Fruit fly (Drosophila melanogaster) whole organism, wandering third instar larva: ENCODE data around the gene CG31798.
A peak's percentile ranks its signal among the peaks of the same experiment; 100 is the strongest.

Source experiments
- Abd-B ChIP-seq: fragments of >200 bp; optimal IDR thresholded peaks from 2 replicates; lab custom pipeline; 2017; ENCODE audit warnings: missing biosample characterization, missing genetic modification characterization
- CG32264 ChIP-seq: fragments of 200-800 bp; sonication (Bioruptor generic); optimal IDR thresholded peaks from 2 replicates; lab custom pipeline; 2016; ENCODE audit warnings: missing biosample characterization, missing genetic modification characterization
- CrebA ChIP-seq: fragments of 200-800 bp; sonication (Bioruptor generic); optimal IDR thresholded peaks from 2 replicates; lab custom pipeline; 2016; ENCODE audit warnings: missing biosample characterization, mild to moderate bottlenecking, missing genetic modification characterization, borderline replicate concordance
- Dfd ChIP-seq: fragments of >200 bp; optimal IDR thresholded peaks from 2 replicates; lab custom pipeline; 2017; ENCODE audit warnings: missing biosample characterization, missing genetic modification characterization
- Dif ChIP-seq: fragments of 200-275, 200-300 bp; sonication (Bioruptor generic); optimal IDR thresholded peaks from 2 replicates; lab custom pipeline; 2018; ENCODE audit warnings: missing biosample characterization, missing genetic modification characterization; ENCODE audit not compliant: partially characterized antibody
- GATAd ChIP-seq: sonication (Bioruptor generic); optimal IDR thresholded peaks from 2 replicates; lab custom pipeline; 2016; ENCODE audit warnings: missing biosample characterization, missing genetic modification characterization
- HLH106 ChIP-seq: fragments of 200-800 bp; optimal IDR thresholded peaks from 3 replicates; lab custom pipeline; 2019; ENCODE audit warnings: missing biosample characterization, mild to moderate bottlenecking, missing genetic modification characterization, moderate library complexity
- Hnf4 ChIP-seq: fragments of 200-800 bp; sonication (Bioruptor generic); optimal IDR thresholded peaks from 2 replicates; lab custom pipeline; 2016; ENCODE audit warnings: missing biosample characterization, mild to moderate bottlenecking, missing genetic modification characterization
- Hr78 ChIP-seq: fragments of >200 bp; optimal IDR thresholded peaks from 2 replicates; lab custom pipeline; 2017; ENCODE audit warnings: missing biosample characterization, missing genetic modification characterization
- Hr83 ChIP-seq: fragments of 200-300 bp; sonication (Bioruptor generic); optimal IDR thresholded peaks from 2 replicates; lab custom pipeline; 2016; ENCODE audit warnings: missing biosample characterization, mild to moderate bottlenecking, missing genetic modification characterization, moderate library complexity; ENCODE audit not compliant: poor library complexity, severe bottlenecking
- Jra ChIP-seq: sonication (Bioruptor generic); optimal IDR thresholded peaks from 2 replicates; lab custom pipeline; 2016; ENCODE audit warnings: missing biosample characterization, missing genetic modification characterization
- Mio ChIP-seq: sonication (Bioruptor generic); optimal IDR thresholded peaks from 2 replicates; lab custom pipeline; 2016; ENCODE audit warnings: missing biosample characterization, missing genetic modification characterization
- Myc ChIP-seq: fragments of >200 bp; optimal IDR thresholded peaks from 2 replicates; lab custom pipeline; 2017
- N ChIP-seq: fragments of >200 bp; optimal IDR thresholded peaks from 2 replicates; lab custom pipeline; 2018; ENCODE audit warnings: missing biosample characterization, missing external identifiers, missing genetic modification characterization
- OdsH ChIP-seq: fragments of 200-800 bp; sonication (Bioruptor generic); optimal IDR thresholded peaks from 2 replicates; lab custom pipeline; 2016; ENCODE audit warnings: missing biosample characterization, mild to moderate bottlenecking, missing genetic modification characterization
- Rel ChIP-seq, 2 experiments: fragments of 200-800 bp; sonication (Bioruptor generic) in 1 of 2; optimal IDR thresholded peaks; 2 replicates in 1 of 2; 3 replicates in 1 of 2; lab custom pipeline; 2016 to 2019; ENCODE audit warnings: mild to moderate bottlenecking in 2 of 2, missing biosample characterization in 2 of 2, missing genetic modification characterization in 2 of 2, moderate library complexity in 1 of 2
- Sp1 ChIP-seq: fragments of 200-800 bp; sonication (Bioruptor generic); optimal IDR thresholded peaks from 3 replicates; lab custom pipeline; 2019; ENCODE audit warnings: missing biosample characterization, mild to moderate bottlenecking, missing genetic modification characterization, moderate library complexity
- Vsx2 ChIP-seq: fragments of 200-300, 225-300 bp; sonication (Bioruptor generic); optimal IDR thresholded peaks from 2 replicates; lab custom pipeline; 2018; ENCODE audit warnings: missing biosample characterization, missing genetic modification characterization; ENCODE audit not compliant: partially characterized antibody
- br ChIP-seq: fragments of 200-800 bp; sonication (Bioruptor generic); optimal IDR thresholded peaks from 2 replicates; lab custom pipeline; 2016; ENCODE audit warnings: missing biosample characterization, missing genetic modification characterization
- brk ChIP-seq: fragments of 200-800 bp; sonication (Bioruptor generic); optimal IDR thresholded peaks from 2 replicates; lab custom pipeline; 2016; ENCODE audit warnings: missing biosample characterization, mild to moderate bottlenecking, missing genetic modification characterization
- dl ChIP-seq, 2 experiments: fragments of 175-275, 200-275 bp in 1 of 2; fragments of 200-275 bp in 1 of 2; sonication (Bioruptor generic); optimal IDR thresholded peaks; lab custom pipeline; 2018; ENCODE audit warnings: mild to moderate bottlenecking in 2 of 2, missing biosample characterization in 2 of 2, missing genetic modification characterization in 2 of 2, moderate library complexity in 2 of 2; ENCODE audit not compliant: partially characterized antibody in 2 of 2, insufficient read depth in 1 of 2
- dmrt93B ChIP-seq: fragments of 200-800 bp; sonication (Bioruptor generic); optimal IDR thresholded peaks from 2 replicates; lab custom pipeline; 2018; ENCODE audit warnings: missing biosample characterization, mild to moderate bottlenecking, missing genetic modification characterization
- dsf ChIP-seq: sonication (Bioruptor generic); optimal IDR thresholded peaks from 2 replicates; lab custom pipeline; 2016; ENCODE audit warnings: missing biosample characterization, missing genetic modification characterization, borderline replicate concordance
- ey ChIP-seq: fragments of 200-800 bp; sonication (Bioruptor generic); optimal IDR thresholded peaks from 2 replicates; lab custom pipeline; 2016; ENCODE audit warnings: missing biosample characterization, missing genetic modification characterization
- foxo ChIP-seq, 2 experiments: fragments of 200-800 bp; sonication (Bioruptor generic); optimal IDR thresholded peaks; 2 replicates in 1 of 2; 3 replicates in 1 of 2; lab custom pipeline; 2016 to 2017; ENCODE audit warnings: missing biosample characterization in 2 of 2, missing genetic modification characterization in 2 of 2
- fru ChIP-seq: fragments of 200-800 bp; sonication (Bioruptor generic); optimal IDR thresholded peaks from 3 replicates; lab custom pipeline; 2016; ENCODE audit warnings: missing biosample characterization, mild to moderate bottlenecking, missing genetic modification characterization
- h ChIP-seq: fragments of 200-800 bp; sonication (Bioruptor generic); optimal IDR thresholded peaks from 3 replicates; lab custom pipeline; 2016; ENCODE audit warnings: missing biosample characterization, mild to moderate bottlenecking, missing genetic modification characterization
- jim ChIP-seq: fragments of 175-275, 200-325 bp; sonication (Bioruptor generic); optimal IDR thresholded peaks from 2 replicates; lab custom pipeline; 2016; ENCODE audit warnings: missing biosample characterization, mild to moderate bottlenecking, missing genetic modification characterization
- lola ChIP-seq: fragments of >200 bp; optimal IDR thresholded peaks from 2 replicates; lab custom pipeline; 2017; ENCODE audit warnings: missing biosample characterization, missing genetic modification characterization
- pan ChIP-seq: fragments of >200 bp; optimal IDR thresholded peaks from 2 replicates; lab custom pipeline; 2017
- psq ChIP-seq: fragments of 200-800 bp; sonication (Bioruptor generic); optimal IDR thresholded peaks from 3 replicates; lab custom pipeline; 2017; ENCODE audit warnings: missing biosample characterization, mild to moderate bottlenecking, missing genetic modification characterization, moderate library complexity
- rgr ChIP-seq: fragments of 200-800 bp; sonication (Bioruptor generic); optimal IDR thresholded peaks from 3 replicates; lab custom pipeline; 2016; ENCODE audit warnings: missing biosample characterization, mild to moderate bottlenecking, missing genetic modification characterization
- sage ChIP-seq: fragments of 200-800 bp; sonication (Bioruptor generic); optimal IDR thresholded peaks from 2 replicates; lab custom pipeline; 2016; ENCODE audit warnings: missing biosample characterization, mild to moderate bottlenecking, missing genetic modification characterization
- sv ChIP-seq: fragments of 200-800 bp; sonication (Bioruptor generic); optimal IDR thresholded peaks from 3 replicates; lab custom pipeline; 2016; ENCODE audit warnings: missing biosample characterization, missing genetic modification characterization
- tai ChIP-seq: sonication (Bioruptor generic); optimal IDR thresholded peaks from 2 replicates; lab custom pipeline; 2016; ENCODE audit warnings: missing biosample characterization, missing genetic modification characterization
- usp ChIP-seq: fragments of >200 bp; optimal IDR thresholded peaks from 2 replicates; lab custom pipeline; 2017; ENCODE audit warnings: missing biosample characterization, missing genetic modification characterization
- woc ChIP-seq: sonication (Bioruptor generic); optimal IDR thresholded peaks from 2 replicates; lab custom pipeline; 2016; ENCODE audit warnings: missing biosample characterization, mild to moderate bottlenecking, missing genetic modification characterization

Gene CG31798

DNA sequence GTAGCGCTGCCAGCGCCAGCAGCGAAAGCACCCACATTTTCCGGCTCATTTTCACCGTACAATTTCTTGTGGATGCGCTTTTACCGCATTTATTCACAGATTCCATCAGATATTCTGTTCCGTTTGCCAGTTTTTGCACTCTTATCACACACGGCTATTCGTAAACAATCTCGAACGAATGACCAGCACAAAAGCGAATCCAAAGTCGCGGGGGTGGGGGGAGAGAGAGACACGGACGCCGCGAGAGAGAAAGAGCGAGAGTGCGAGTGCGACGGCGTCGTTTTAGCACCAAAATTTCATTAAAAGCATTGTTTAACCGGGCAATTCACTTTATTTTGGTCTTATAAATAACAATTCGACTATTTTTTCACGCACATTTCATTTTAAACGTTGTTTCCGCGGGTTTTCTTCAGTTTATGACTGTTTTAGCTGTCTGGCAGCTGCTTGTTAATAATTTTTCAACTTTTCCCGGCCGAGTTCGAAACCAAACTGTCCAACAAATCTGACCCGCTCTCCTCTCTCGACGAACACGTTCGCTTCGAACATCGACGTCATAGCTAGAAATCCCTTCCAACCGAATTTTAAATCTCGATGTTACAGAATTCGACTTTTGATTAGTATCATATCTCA, 31.1 kb upstream of the CG31798 start, which contains the start of gene dnt:
Gene dnt (minus strand): TSS at position 494 of the 630 bp plus-strand sequence.
- TF ChIP-seq psq (GFP tag; lab: Kevin White, UChicago) = peak; percentile 98
- TF ChIP-seq foxo (GFP tag; optimal IDR thresholded peaks at IDR 0.05; lab: Kevin White, UChicago) = no peak
- no peak for TF ChIP-seq Rel (GFP tag; optimal IDR thresholded peaks at IDR 0.05; lab: Kevin White, UChicago)
- TF ChIP-seq Rel (tag; optimal IDR thresholded peaks at IDR 0.05; lab: Kevin White, UChicago) = no peak
- TF ChIP-seq Jra (GFP tag; lab: Kevin White, UChicago) = no peak
- no peak for TF ChIP-seq dsf (GFP tag; lab: Kevin White, UChicago)
- TF ChIP-seq Hr83 (GFP tag; lab: Kevin White, UChicago) = no peak
- TF ChIP-seq, all 38 proteins: peak for 1

- TF ChIP-seq dsf (GFP tag; lab: Kevin White, UChicago) = no peak
- peak; percentile 36 for TF ChIP-seq woc (GFP tag; lab: Kevin White, UChicago)
- no peak for TF ChIP-seq usp (GFP tag; lab: Kevin White, UChicago)
- TF ChIP-seq h = peak; percentile 2
- TF ChIP-seq Myc = peak; percentile 93
- peak; percentile 14 for TF ChIP-seq HLH106
- no peak for TF ChIP-seq psq (GFP tag; lab: Kevin White, UChicago)
- TF ChIP-seq foxo (GFP tag; optimal IDR thresholded peaks at IDR 0.05; lab: Kevin White, UChicago) = peak in 1 of 2 experiments; percentile 6
- TF ChIP-seq Hr83 (GFP tag; lab: Kevin White, UChicago) = no peak
Observed at dm6 chr2L:19363530-19363929, 30.4 kb upstream of the CG31798 start.

- TF ChIP-seq CrebA (GFP tag; lab: Kevin White, UChicago) = no peak
- TF ChIP-seq jim (GFP tag; lab: Kevin White, UChicago) = no peak
- no peak for TF ChIP-seq Hnf4 (GFP tag; lab: Kevin White, UChicago)
- no peak for TF ChIP-seq h
- no peak for TF ChIP-seq N (GFP tag; lab: Kevin White, UChicago)
- no peak for TF ChIP-seq OdsH (GFP tag; lab: Kevin White, UChicago)
- TF ChIP-seq Rel (GFP tag; optimal IDR thresholded peaks at IDR 0.05; lab: Kevin White, UChicago) = no peak
- TF ChIP-seq Rel (tag; optimal IDR thresholded peaks at IDR 0.05; lab: Kevin White, UChicago) = no peak
- no peak for TF ChIP-seq Jra (GFP tag; lab: Kevin White, UChicago)
- no peak for TF ChIP-seq pan (lab: Kevin White, UChicago)
- TF ChIP-seq Hr78 = no peak
- no peak for TF ChIP-seq fru (GFP tag; lab: Kevin White, UChicago)
- TF ChIP-seq br (GFP tag; lab: Kevin White, UChicago) = no peak
- TF ChIP-seq sv (GFP tag; lab: Kevin White, UChicago) = no peak
- no peak for TF ChIP-seq Sp1
- TF ChIP-seq sage (GFP tag; lab: Kevin White, UChicago) = no peak
- no peak for TF ChIP-seq dsf (GFP tag; lab: Kevin White, UChicago)
- no peak for TF ChIP-seq CG32264
Observed at dm6 chr2L:19364075-19364474, 29.9 kb upstream of the CG31798 start, which contains the start of gene CG13086. CG13086 (plus strand) TSS chr2L:19364375.

DNA sequence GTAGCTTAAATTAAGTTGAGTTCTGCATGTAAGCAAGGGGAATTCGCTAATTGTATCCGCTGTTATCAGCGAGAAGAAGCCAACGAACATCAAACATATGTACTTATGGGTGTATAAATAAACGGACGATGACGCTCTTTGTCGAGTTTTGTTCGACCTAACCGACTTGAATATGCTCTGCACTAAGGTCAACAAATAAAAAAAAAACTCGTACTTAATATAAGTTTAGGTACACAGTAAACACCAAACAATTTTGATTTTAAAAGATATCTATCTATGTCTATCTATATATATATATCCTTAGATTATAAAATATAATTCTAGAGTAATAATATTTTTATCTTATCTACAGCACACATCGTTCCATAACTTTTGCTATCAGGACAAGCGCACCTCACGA, 29.3 kb upstream of the CG31798 start:
- TF ChIP-seq woc (GFP tag; lab: Kevin White, UChicago) (no peak), CG32264 (peak; percentile 9), brk (peak; percentile 57), CrebA (GFP tag; lab: Kevin White, UChicago) (no peak), sage (GFP tag; lab: Kevin White, UChicago) (peak; percentile 51), Jra (GFP tag; lab: Kevin White, UChicago) (no peak), Vsx2 (GFP tag; lab: Kevin White, UChicago) (no peak), dsf (GFP tag; lab: Kevin White, UChicago) (no peak), Sp1 (peak; percentile 63), jim (GFP tag; lab: Kevin White, UChicago) (no peak), Hnf4 (GFP tag; lab: Kevin White, UChicago) (peak; percentile 43), psq (GFP tag; lab: Kevin White, UChicago) (peak; percentile 62), Hr78 (no peak), OdsH (GFP tag; lab: Kevin White, UChicago) (peak; percentile 68), rgr (GFP tag; lab: Kevin White, UChicago) (peak; percentile 82), Dif (GFP tag; lab: Kevin White, UChicago) (no peak), HLH106 (peak; percentile 56), Dfd (no peak), usp (GFP tag; lab: Kevin White, UChicago) (no peak), h (peak; percentile 61), Mio (GFP tag; lab: Kevin White, UChicago) (no peak), Rel (GFP tag; optimal IDR thresholded peaks at IDR 0.05; lab: Kevin White, UChicago) (no peak), Rel (tag; optimal IDR thresholded peaks at IDR 0.05; lab: Kevin White, UChicago) (peak; percentile 78), lola (GFP tag; lab: Kevin White, UChicago) (no peak), dl (GFP tag; optimal IDR thresholded peaks at IDR 0.05; lab: Kevin White, UChicago; ENCODE audit: insufficient read depth in 1 of 2, partially characterized antibody in 2 of 2) (no peak), N (GFP tag; lab: Kevin White, UChicago) (no peak), sv (GFP tag; lab: Kevin White, UChicago) (no peak), Abd-B (no peak), pan (lab: Kevin White, UChicago) (no peak), Hr83 (GFP tag; lab: Kevin White, UChicago) (peak; percentile 14), Myc (no peak), ey (GFP tag; lab: Kevin White, UChicago) (peak; percentile 37), dmrt93B (GFP tag; lab: Kevin White, UChicago) (peak; percentile 29), GATAd (GFP tag; lab: Kevin White, UChicago) (no peak), tai (GFP tag; lab: Kevin White, UChicago) (peak; percentile 23), fru (GFP tag; lab: Kevin White, UChicago) (peak; percentile 58)
